Worm (Caenorhabditis elegans) whole organism, L4/young adult: Measurements from ENCODE around the gene F22E5.1.

Source experiments
- W03F9.2 ChIP-seq: fragments of 150-350 bp; optimal IDR thresholded peaks from 2 replicates; lab custom pipeline; 2014; ENCODE audit warnings: missing biosample characterization, missing genetic modification characterization
- dao-5 ChIP-seq: sonication (generic microtip); optimal IDR thresholded peaks from 2 replicates; lab custom pipeline; 2016; ENCODE audit warnings: missing genotype, missing genetic modification characterization, moderate library complexity, missing compliant biosample characterization
- him-1 ChIP-seq: sonication (generic microtip); optimal IDR thresholded peaks from 2 replicates; lab custom pipeline; 2016; ENCODE audit warnings: missing genotype, missing genetic modification reagents, missing genetic modification characterization, missing compliant biosample characterization

The F22E5.1 gene

ce11 chrII:2692476-2692875, 18.9 kb downstream of the F22E5.1 start, which contains the start of gene set-11:
Gene set-11 (minus strand): TSS chrII:2692576.
- no peak for TF ChIP-seq W03F9.2 (tag; lab: Kevin White, UChicago)
- no peak for TF ChIP-seq dao-5 (tag; lab: Kevin White, UChicago)
- TF ChIP-seq him-1 (tag; lab: Kevin White, UChicago) = no peak

- TF ChIP-seq W03F9.2 (tag; lab: Kevin White, UChicago) (no peak), dao-5 (tag; lab: Kevin White, UChicago) (no peak), him-1 (tag; lab: Kevin White, UChicago) (no peak)
Observed at ce11 chrII:2695079-2695478, 21.5 kb downstream of the F22E5.1 start.

- TF ChIP-seq W03F9.2 (tag; lab: Kevin White, UChicago) (no peak), dao-5 (tag; lab: Kevin White, UChicago) (no peak), him-1 (tag; lab: Kevin White, UChicago) (no peak)
Observed at ce11 chrII:2698378-2698777, 24.8 kb downstream of the F22E5.1 start, which contains the start of gene sri-62. Gene sri-62 (minus strand): TSS chrII:2698478.

ce11 chrII:2700229-2700628, 26.7 kb downstream of the F22E5.1 start, which contains the start of gene sri-61:
Gene sri-61 (minus strand): TSS chrII:2700329.
- no peak for TF ChIP-seq dao-5 (tag; lab: Kevin White, UChicago)
- TF ChIP-seq him-1 (tag; lab: Kevin White, UChicago) = no peak
- TF ChIP-seq W03F9.2 (tag; lab: Kevin White, UChicago) = no peak

- TF ChIP-seq him-1 (tag; lab: Kevin White, UChicago) (no peak), W03F9.2 (tag; lab: Kevin White, UChicago) (no peak), dao-5 (tag; lab: Kevin White, UChicago) (no peak)
Observed at ce11 chrII:2702757-2703156, 29.2 kb downstream of the F22E5.1 start, which contains the start of gene sri-60. Gene sri-60 (minus strand): TSS chrII:2702857.

ce11 chrII:2705200-2705599, 31.6 kb downstream of the F22E5.1 start, which contains the start of gene srh-128:
Gene srh-128 (minus strand): TSS chrII:2705300.
- TF ChIP-seq W03F9.2 (tag; lab: Kevin White, UChicago) (no peak), him-1 (tag; lab: Kevin White, UChicago) (no peak), dao-5 (tag; lab: Kevin White, UChicago) (no peak)

ce11 chrII:2707872-2708271, 34.3 kb downstream of the F22E5.1 start, which contains the start of gene Y47G7B.2:
Gene Y47G7B.2 (minus strand): TSS chrII:2708014.
- TF ChIP-seq W03F9.2 (tag; lab: Kevin White, UChicago) = no peak
- TF ChIP-seq dao-5 (tag; lab: Kevin White, UChicago) = no peak
- TF ChIP-seq him-1 (tag; lab: Kevin White, UChicago) = no peak

- TF ChIP-seq him-1 (tag; lab: Kevin White, UChicago) = no peak
Observed at ce11 chrII:2709942-2710341, 36.4 kb downstream of the F22E5.1 start, which contains the start of gene T05A8.1. Gene T05A8.1 (minus strand): TSS chrII:2710042.

- TF ChIP-seq him-1 (tag; lab: Kevin White, UChicago) (no peak), W03F9.2 (tag; lab: Kevin White, UChicago) (no peak), dao-5 (tag; lab: Kevin White, UChicago) (no peak)
Observed at ce11 chrII:2710919-2711318, 37.3 kb downstream of the F22E5.1 start, which contains the start of gene T05A8.2. Gene T05A8.2 (minus strand): TSS chrII:2711019.

ce11 chrII:2717335-2717734, 43.8 kb downstream of the F22E5.1 start, which contains the start of gene T05A8.3:
Gene T05A8.3 (minus strand): TSS chrII:2717435.
- TF ChIP-seq W03F9.2 (tag; lab: Kevin White, UChicago) (no peak), him-1 (tag; lab: Kevin White, UChicago) (no peak)

- TF ChIP-seq W03F9.2 (tag; lab: Kevin White, UChicago) (no peak), him-1 (tag; lab: Kevin White, UChicago) (no peak), dao-5 (tag; lab: Kevin White, UChicago) (no peak)
Observed at ce11 chrII:2719212-2719611, 45.6 kb downstream of the F22E5.1 start.

- no peak for TF ChIP-seq W03F9.2 (tag; lab: Kevin White, UChicago)
- no peak for TF ChIP-seq dao-5 (tag; lab: Kevin White, UChicago)
- no peak for TF ChIP-seq him-1 (tag; lab: Kevin White, UChicago)
Observed at ce11 chrII:2721992-2722391, 48.4 kb downstream of the F22E5.1 start.

ce11 chrII:2725561-2725960, 52.0 kb downstream of the F22E5.1 start, which contains the start of the genes T05A8.11 and nep-2:
Gene T05A8.11 (minus strand): TSS chrII:2725661.
Gene nep-2 (minus strand): TSS chrII:2725752.
- TF ChIP-seq dao-5 (tag; lab: Kevin White, UChicago) (no peak), him-1 (tag; lab: Kevin White, UChicago) (no peak)

ce11 chrII:2726774-2727173, 53.2 kb downstream of the F22E5.1 start:
- TF ChIP-seq him-1 (tag; lab: Kevin White, UChicago) (no peak), W03F9.2 (tag; lab: Kevin White, UChicago) (no peak), dao-5 (tag; lab: Kevin White, UChicago) (no peak)
